Worm (Caenorhabditis elegans) whole organism, late embryonic: Measurements from ENCODE around the gene T26E4.4.

Experiments used
- ama-1 ChIP-seq: fragments of 150-350 bp; optimal IDR thresholded peaks from 2 replicates; lab custom pipeline; 2014
- ceh-14 ChIP-seq: sonication (generic microtip); optimal IDR thresholded peaks from 2 replicates; lab custom pipeline; 2016; ENCODE audit warnings: missing genotype, missing genetic modification characterization, missing compliant biosample characterization
- ceh-19 ChIP-seq: fragments of 200-800 bp; sonication (Bioruptor generic); optimal IDR thresholded peaks from 2 replicates; lab custom pipeline; 2018; ENCODE audit warnings: mild to moderate bottlenecking, missing genetic modification characterization, missing compliant biosample characterization
- ceh-24 ChIP-seq: sonication (generic microtip); optimal IDR thresholded peaks from 2 replicates; lab custom pipeline; 2016; ENCODE audit warnings: mild to moderate bottlenecking, missing genetic modification characterization, missing compliant biosample characterization
- dve-1 ChIP-seq: sonication (generic microtip); optimal IDR thresholded peaks from 2 replicates; lab custom pipeline; 2017; ENCODE audit warnings: antibody characterized with exemption, mild to moderate bottlenecking, missing genetic modification characterization, missing compliant biosample characterization
- elt-2 ChIP-seq: sonication (generic microtip); optimal IDR thresholded peaks from 2 replicates; lab custom pipeline; 2016; ENCODE audit warnings: missing genetic modification reagents, missing genetic modification characterization, missing compliant biosample characterization
- nhr-11 ChIP-seq: fragments of 150-350 bp; optimal IDR thresholded peaks from 2 replicates; lab custom pipeline; 2014; ENCODE audit warnings: missing biosample characterization, missing genetic modification characterization
- sox-4 ChIP-seq: sonication (generic microtip); optimal IDR thresholded peaks from 2 replicates; lab custom pipeline; 2017; ENCODE audit warnings: mild to moderate bottlenecking, missing genetic modification characterization, inconsistent platforms, missing compliant biosample characterization
- ztf-16 ChIP-seq: sonication (generic microtip); optimal IDR thresholded peaks from 2 replicates; lab custom pipeline; 2017; ENCODE audit warnings: missing genetic modification characterization, missing compliant biosample characterization

ce11 chrV:15833622-15834021 is 41.3 kb upstream of the T26E4.4 start, which contains the start of gene srbc-54:
- TF ChIP-seq nhr-11 (tag; lab: Kevin White, UChicago) = no peak
- TF ChIP-seq ztf-16 (tag; lab: Kevin White, UChicago) = no peak
- no peak for TF ChIP-seq ceh-19
- no peak for TF ChIP-seq dve-1 (tag; lab: Kevin White, UChicago)
- no peak for TF ChIP-seq ama-1 (lab: Kevin White, UChicago)
- no peak for TF ChIP-seq sox-4 (tag; lab: Kevin White, UChicago)
- TF ChIP-seq ceh-24 = no peak
- no peak for TF ChIP-seq ceh-14 (tag; lab: Kevin White, UChicago)
- TF ChIP-seq elt-2 (tag; lab: Kevin White, UChicago) = no peak
